Worm (Caenorhabditis elegans) whole organism, L2 larva: Measurements from ENCODE around the gene nhr-170.

ENCODE experiments used
- ama-1 ChIP-seq: fragments of 150-350 bp; optimal IDR thresholded peaks from 2 replicates; lab custom pipeline; 2018; ENCODE audit warnings: inconsistent platforms
- ceh-82 ChIP-seq: fragments of 150-350 bp; optimal IDR thresholded peaks from 2 replicates; lab custom pipeline; 2014; ENCODE audit warnings: missing biosample characterization, missing genetic modification characterization
- egl-27 ChIP-seq: sonication (generic microtip); optimal IDR thresholded peaks from 3 replicates; lab custom pipeline; 2017; ENCODE audit warnings: missing biosample characterization, missing genetic modification reagents, missing genetic modification characterization
- elt-1 ChIP-seq: fragments of 150-350 bp; optimal IDR thresholded peaks from 2 replicates; lab custom pipeline; 2014; ENCODE audit warnings: missing biosample characterization, missing genetic modification characterization
- lin-13 ChIP-seq: fragments of 150-350 bp; optimal IDR thresholded peaks from 2 replicates; lab custom pipeline; 2014; ENCODE audit warnings: missing biosample characterization, missing genetic modification reagents, missing genetic modification characterization
- lin-39 ChIP-seq: fragments of 150-350 bp; optimal IDR thresholded peaks from 2 replicates; lab custom pipeline; 2014; ENCODE audit warnings: missing biosample characterization, missing genetic modification reagents, missing genetic modification characterization
- mbf-1 ChIP-seq: sonication (generic microtip); optimal IDR thresholded peaks from 2 replicates; lab custom pipeline; 2017; ENCODE audit warnings: missing biosample characterization, missing genetic modification characterization
- nhr-12 ChIP-seq: fragments of 150-350 bp; optimal IDR thresholded peaks from 2 replicates; lab custom pipeline; 2014; ENCODE audit warnings: missing biosample characterization, missing genetic modification characterization
- nhr-237 ChIP-seq: fragments of 150-350 bp; optimal IDR thresholded peaks from 2 replicates; lab custom pipeline; 2014; ENCODE audit warnings: missing biosample characterization, missing genetic modification characterization
- nhr-77 ChIP-seq: fragments of 150-350 bp; optimal IDR thresholded peaks from 2 replicates; lab custom pipeline; 2014; ENCODE audit warnings: missing biosample characterization, missing genetic modification characterization
- unc-62 ChIP-seq: fragments of 150-350 bp; optimal IDR thresholded peaks from 2 replicates; lab custom pipeline; 2014; ENCODE audit warnings: missing biosample characterization, missing genetic modification reagents, missing genetic modification characterization
- ztf-11 ChIP-seq: sonication (generic microtip); optimal IDR thresholded peaks from 2 replicates; lab custom pipeline; 2017; ENCODE audit warnings: missing biosample characterization, missing genetic modification characterization

DNA sequence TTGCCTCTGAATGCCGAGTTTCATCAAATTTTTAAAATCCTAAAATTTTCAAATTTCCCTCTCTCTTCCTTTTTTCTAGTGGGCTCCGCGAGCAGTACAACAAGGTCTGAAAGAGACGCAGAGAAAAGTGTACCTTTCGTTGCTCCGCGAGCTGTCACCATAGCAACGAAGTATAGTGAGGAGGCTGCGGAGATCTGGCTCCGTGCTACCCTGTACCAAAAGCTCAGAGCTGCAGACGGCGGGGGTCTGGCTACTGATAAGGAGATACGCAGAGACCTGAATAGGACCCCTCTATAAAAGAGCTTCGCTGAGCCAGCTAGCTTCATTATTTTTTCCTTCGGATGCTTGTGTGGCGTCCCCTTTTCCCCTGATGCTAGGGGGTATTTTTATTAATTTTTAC lies 17.2 kb downstream of the nhr-170 start, which contains the start of gene Y17D7B.10:
- no peak for TF ChIP-seq ama-1
- TF ChIP-seq lin-39 (tag; lab: Kevin White, UChicago): no peak
- TF ChIP-seq ztf-11 (tag; lab: Kevin White, UChicago): no peak
- no peak for TF ChIP-seq ceh-82 (tag; lab: Kevin White, UChicago)
- TF ChIP-seq nhr-12 (tag; lab: Kevin White, UChicago): no peak
- no peak for TF ChIP-seq lin-13 (GFP tag; lab: Kevin White, UChicago)
- TF ChIP-seq elt-1 (tag; lab: Kevin White, UChicago): no peak
- no peak for TF ChIP-seq nhr-237 (tag; lab: Kevin White, UChicago)
- TF ChIP-seq egl-27 (tag; lab: Kevin White, UChicago): no peak
- no peak for TF ChIP-seq nhr-77 (tag; lab: Kevin White, UChicago)
- TF ChIP-seq mbf-1 (tag; lab: Kevin White, UChicago): no peak
- TF ChIP-seq unc-62: no peak
